Fruit fly (Drosophila melanogaster): ENCODE data around the gene Rnb.

The Rnb gene

dm6 chr3R:29763804-29764203, 35.4 kb downstream of the Rnb start:
- no peak for TF ChIP-seq CG17801 (GFP tag; optimal IDR thresholded peaks at IDR 0.05; ENCODE audit: partially characterized antibody)

- TF ChIP-seq CG17801 (GFP tag; optimal IDR thresholded peaks at IDR 0.05; ENCODE audit: partially characterized antibody): peak; percentile 52
Measured at dm6 chr3R:29763154-29763553, 36.0 kb downstream of the Rnb start.

- TF ChIP-seq CG17801 (GFP tag; optimal IDR thresholded peaks at IDR 0.05; ENCODE audit: partially characterized antibody): no peak
Measured at dm6 chr3R:29762297-29762696, 36.9 kb downstream of the Rnb start.

DNA sequence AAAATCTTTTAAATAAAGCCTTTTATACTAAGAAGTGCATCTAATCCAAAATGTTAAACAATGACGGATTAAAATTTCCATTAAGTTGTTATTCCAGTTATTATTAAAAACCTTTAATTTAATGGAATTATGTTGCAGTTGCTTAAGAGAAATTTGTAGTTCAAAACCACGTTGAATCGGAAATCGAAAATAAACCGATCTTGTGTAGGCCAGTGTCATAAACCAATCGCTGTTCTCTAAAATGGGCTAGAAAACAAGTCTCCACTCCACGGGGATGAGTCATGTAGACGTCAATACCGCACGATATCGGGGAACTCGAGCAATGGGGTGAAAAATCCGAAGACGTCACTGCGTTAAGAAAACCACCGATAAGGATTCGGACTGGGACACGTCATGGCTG, 37.6 kb downstream of the Rnb start:
- TF ChIP-seq CG17801 (GFP tag; optimal IDR thresholded peaks at IDR 0.05; ENCODE audit: partially characterized antibody): no peak

DNA sequence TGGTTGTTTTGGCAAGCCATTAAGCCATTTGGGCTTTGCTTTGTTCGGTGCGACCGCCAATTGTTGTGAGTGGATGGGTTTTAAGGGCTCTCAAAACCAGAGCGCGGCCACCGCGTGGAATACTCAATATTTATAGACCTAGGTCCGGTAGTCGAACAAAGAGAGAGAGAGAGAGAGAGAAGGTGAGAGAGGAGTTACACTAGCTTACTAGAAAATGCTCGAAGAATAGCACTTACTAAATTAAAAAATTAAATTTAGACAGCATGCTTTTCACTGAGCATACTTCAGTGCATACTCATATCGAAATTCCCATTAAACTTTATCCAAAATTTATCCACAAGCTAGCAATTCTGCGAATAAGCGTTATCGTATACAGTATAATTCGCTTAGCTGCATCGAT, 39.1 kb downstream of the Rnb start:
- TF ChIP-seq CG17801 (GFP tag; optimal IDR thresholded peaks at IDR 0.05; ENCODE audit: partially characterized antibody): no peak

dm6 chr3R:29758734-29759131, 40.4 kb downstream of the Rnb start:
- no peak for TF ChIP-seq CG17801 (GFP tag; optimal IDR thresholded peaks at IDR 0.05; ENCODE audit: partially characterized antibody)

dm6 chr3R:29758129-29758733, 40.9 kb downstream of the Rnb start:
- TF ChIP-seq CG17801 (GFP tag; optimal IDR thresholded peaks at IDR 0.05; ENCODE audit: partially characterized antibody): no peak

- no peak for TF ChIP-seq CG17801 (GFP tag; optimal IDR thresholded peaks at IDR 0.05; ENCODE audit: partially characterized antibody)
Measured at dm6 chr3R:29757681-29758080, 41.5 kb downstream of the Rnb start.

dm6 chr3R:29757226-29757625, 41.9 kb downstream of the Rnb start:
- no peak for TF ChIP-seq CG17801 (GFP tag; optimal IDR thresholded peaks at IDR 0.05; ENCODE audit: partially characterized antibody)

DNA sequence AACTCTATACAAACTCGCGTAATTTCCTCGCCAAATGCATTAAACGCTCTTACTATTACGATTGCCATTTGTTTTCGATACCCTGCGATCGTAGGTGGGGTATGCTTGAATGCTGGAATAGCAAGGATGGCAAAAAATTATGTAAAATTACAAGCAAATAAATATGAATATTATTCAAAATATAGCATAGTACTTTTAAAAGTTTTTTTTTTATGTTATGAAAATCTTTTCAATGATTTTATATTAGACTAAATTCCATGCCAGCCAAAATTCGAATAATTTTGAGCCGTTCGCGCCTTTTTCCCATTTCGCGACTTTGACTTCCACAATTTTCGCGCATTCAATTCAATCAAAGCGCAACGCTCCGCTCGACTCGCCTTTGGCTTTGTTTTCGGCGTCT, 43.0 kb downstream of the Rnb start:
- TF ChIP-seq CG17801 (GFP tag; optimal IDR thresholded peaks at IDR 0.05; ENCODE audit: partially characterized antibody): no peak

dm6 chr3R:29755248-29755647, 43.9 kb downstream of the Rnb start:
- no peak for TF ChIP-seq CG17801 (GFP tag; optimal IDR thresholded peaks at IDR 0.05; ENCODE audit: partially characterized antibody)

- TF ChIP-seq CG17801 (GFP tag; optimal IDR thresholded peaks at IDR 0.05; ENCODE audit: partially characterized antibody): no peak
Measured at dm6 chr3R:29749304-29750066, 49.7 kb downstream of the Rnb start.

- TF ChIP-seq CG17801 (GFP tag; optimal IDR thresholded peaks at IDR 0.05; ENCODE audit: partially characterized antibody): peak; percentile 5
Measured at dm6 chr3R:29748591-29749303, 50.4 kb downstream of the Rnb start, which contains the start of the genes ATPsyngamma and yata. ATPsyngamma (minus strand) TSS chr3R:29749163. yata (plus strand) TSS chr3R:29749219.
